Worm (Caenorhabditis elegans) whole organism, L4 larva: ENCODE data around the gene srg-30.

Source experiments
- F37D6.2 ChIP-seq: sonication (generic microtip); optimal IDR thresholded peaks from 2 replicates; lab custom pipeline; 2016; ENCODE audit warnings: mild to moderate bottlenecking, missing genetic modification characterization, missing compliant biosample characterization
- F49E8.2 ChIP-seq: sonication (generic microtip); optimal IDR thresholded peaks from 2 replicates; lab custom pipeline; 2016; ENCODE audit warnings: missing compliant biosample characterization, mild to moderate bottlenecking, missing genetic modification characterization, borderline replicate concordance
- ama-1 ChIP-seq: fragments of 150-350 bp; optimal IDR thresholded peaks from 2 replicates; lab custom pipeline; 2014; ENCODE audit warnings: inconsistent platforms, mixed read lengths
- ceh-82 ChIP-seq: sonication (generic microtip); optimal IDR thresholded peaks from 2 replicates; lab custom pipeline; 2017; ENCODE audit warnings: missing biosample characterization, missing genetic modification characterization
- daf-19 ChIP-seq: fragments of 200-800 bp; sonication (Bioruptor generic); conservative IDR thresholded peaks from 2 replicates; pipeline ENCODE4 v1.3.6; 2022; ENCODE audit warnings: missing genetic modification characterization, missing compliant biosample characterization
- nhr-25 ChIP-seq: sonication (generic microtip); optimal IDR thresholded peaks from 2 replicates; lab custom pipeline; 2017; ENCODE audit warnings: missing genetic modification characterization, mild to moderate bottlenecking, missing compliant biosample characterization, antibody characterized with exemption, moderate library complexity, borderline replicate concordance; ENCODE audit not compliant: insufficient read depth
- nhr-48 ChIP-seq: sonication (generic microtip); optimal IDR thresholded peaks from 2 replicates; lab custom pipeline; 2016; ENCODE audit warnings: mild to moderate bottlenecking, missing genetic modification characterization, missing compliant biosample characterization
- nhr-77 ChIP-seq: fragments of 150-350 bp; optimal IDR thresholded peaks from 2 replicates; lab custom pipeline; 2014; ENCODE audit warnings: missing biosample characterization, missing genetic modification characterization
- snpc-1.2 ChIP-seq: fragments of 200-800 bp; sonication (Bioruptor generic); IDR thresholded peaks from 2 replicates; pipeline ENCODE4 v1.3.6; 2022; ENCODE audit warnings: missing genetic modification reagents, missing genetic modification characterization, missing compliant biosample characterization
- ztf-11 ChIP-seq: fragments of 150-350 bp; optimal IDR thresholded peaks from 2 replicates; lab custom pipeline; 2014; ENCODE audit warnings: missing biosample characterization, missing genetic modification characterization

ce11 chrV:6727222-6727621, 9.1 kb upstream of the srg-30 start, which contains the start of gene ZC487.1:
- TF ChIP-seq ceh-82 (no peak), snpc-1.2 (GFP tag; lab: Robert Waterston, UW) (no peak), F49E8.2 (tag; lab: Kevin White, UChicago) (no peak), daf-19 (GFP tag; lab: Robert Waterston, UW) (no peak), ama-1 (lab: Kevin White, UChicago) (no peak), F37D6.2 (tag; lab: Kevin White, UChicago) (no peak), ztf-11 (tag; lab: Kevin White, UChicago) (no peak), nhr-25 (tag; lab: Kevin White, UChicago) (no peak), nhr-77 (tag; lab: Kevin White, UChicago) (no peak), nhr-48 (tag; lab: Kevin White, UChicago) (no peak)
